In the genomic region with DNA sequence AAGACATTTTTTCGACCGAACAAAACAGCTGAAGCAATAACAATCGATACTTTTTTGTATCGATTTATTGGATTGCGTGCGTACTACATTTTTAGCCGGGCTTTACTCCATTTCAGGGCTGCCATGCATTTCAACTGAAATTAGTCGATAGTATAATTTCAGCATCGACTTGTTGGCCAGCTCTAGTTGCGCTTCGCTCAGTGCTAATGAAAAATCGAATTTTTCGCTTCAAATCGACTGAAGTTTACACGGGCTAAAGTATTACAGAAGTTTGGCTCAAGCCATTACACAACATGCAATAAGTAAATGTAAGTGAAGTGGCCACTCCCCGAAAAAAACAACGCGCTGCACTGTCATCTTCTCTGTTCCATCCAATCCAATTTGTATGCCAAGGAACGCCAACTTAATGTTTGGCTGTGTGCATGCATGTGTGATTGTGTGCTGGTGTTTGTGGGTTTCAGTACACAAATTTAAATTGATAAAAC, we compare ENCODE assay signal across 1 fruit fly cellular context.
TF ChIP-seq lines count a peak whose summit lies in the region.

TSS of gene mRpL47 (minus strand) at position 49 of the 485 bp plus-strand sequence.
TSS of gene CG8176 (plus strand) at position 148 of the 485 bp plus-strand sequence.
TSS of gene Kdm3 (plus strand) at position 148 of the 485 bp plus-strand sequence.

TF ChIP-seq in whole organism, embryonic, 481 proteins besides CTCF, POLR2A, EP300 and RAD21 (continued from another document and continues in another):
- TF ChIP-seq TFAM (GFP tag; optimal IDR thresholded peaks at IDR 0.05; lab: Kevin White, UChicago) (no peak), pb (GFP tag; optimal IDR thresholded peaks at IDR 0.05; lab: Kevin White, UChicago) (peak; percentile 33), CG7928 (GFP tag; optimal IDR thresholded peaks at IDR 0.05; lab: Kevin White, UChicago) (peak; percentile 98), PHDP (tag; optimal IDR thresholded peaks at IDR 0.05; lab: Kevin White, UChicago) (peak; percentile 1), usp (GFP tag; optimal IDR thresholded peaks at IDR 0.05; lab: Kevin White, UChicago) (no peak), CG5245 (GFP tag; optimal IDR thresholded peaks at IDR 0.05; lab: Kevin White, UChicago) (peak; percentile 37), dimm (GFP tag; IDR thresholded peaks at IDR 0.05; lab: Robert Waterston, UW) (no peak), grau (tag; optimal IDR thresholded peaks at IDR 0.05; lab: Kevin White, UChicago) (peak; percentile 63), CG8290 (GFP tag; optimal IDR thresholded peaks at IDR 0.05; lab: Kevin White, UChicago) (no peak), CG8290 (tag; optimal IDR thresholded peaks at IDR 0.05; lab: Kevin White, UChicago) (peak in 1 of 2 experiments; percentile 95), sug (tag; optimal IDR thresholded peaks at IDR 0.05; lab: Kevin White, UChicago) (peak; percentile 74), CG10565 (GFP tag; optimal IDR thresholded peaks at IDR 0.05; lab: Kevin White, UChicago) (no peak), ftz-f1 (GFP tag; optimal IDR thresholded peaks at IDR 0.05; lab: Kevin White, UChicago) (peak; percentile 26), NC2β (GFP tag; optimal IDR thresholded peaks at IDR 0.05; lab: Kevin White, UChicago) (peak; percentile 78), Hand (GFP tag; optimal IDR thresholded peaks at IDR 0.05; lab: Kevin White, UChicago) (no peak), Usf (GFP tag; optimal IDR thresholded peaks at IDR 0.05; lab: Kevin White, UChicago) (peak; percentile 1), ttk (GFP tag; IDR thresholded peaks at IDR 0.05; lab: Robert Waterston, UW) (no peak), Dp (GFP tag; optimal IDR thresholded peaks at IDR 0.05; lab: Kevin White, UChicago) (peak; percentile 69), CG14710 (tag; optimal IDR thresholded peaks at IDR 0.05; lab: Kevin White, UChicago) (peak; percentile 86), CG6654 (GFP tag; optimal IDR thresholded peaks at IDR 0.05; lab: Kevin White, UChicago) (no peak), Dip3 (GFP tag; optimal IDR thresholded peaks at IDR 0.05; lab: Kevin White, UChicago) (peak; percentile 50), sima (GFP tag; optimal IDR thresholded peaks at IDR 0.05; lab: Kevin White, UChicago) (no peak), CG15514 (GFP tag; optimal IDR thresholded peaks at IDR 0.05; lab: Kevin White, UChicago) (peak; percentile 89), mam (GFP tag; optimal IDR thresholded peaks at IDR 0.05; lab: Kevin White, UChicago) (peak; percentile 90), phol (tag; optimal IDR thresholded peaks at IDR 0.05; lab: Kevin White, UChicago) (peak; percentile 87), slou (GFP tag; optimal IDR thresholded peaks at IDR 0.05; lab: Kevin White, UChicago) (peak; percentile 79), maf-S (GFP tag; optimal IDR thresholded peaks at IDR 0.05; lab: Kevin White, UChicago) (peak; percentile 54), zfh2 (GFP tag; optimal IDR thresholded peaks at IDR 0.05; lab: Kevin White, UChicago) (peak; percentile 91), Antp (GFP tag; optimal IDR thresholded peaks at IDR 0.05; lab: Kevin White, UChicago) (peak; percentile 83), pfk (GFP tag; optimal IDR thresholded peaks at IDR 0.05; lab: Kevin White, UChicago) (peak; percentile 26), CG9727 (GFP tag; optimal IDR thresholded peaks at IDR 0.05; lab: Kevin White, UChicago) (peak; percentile 28), kni (GFP tag; optimal IDR thresholded peaks at IDR 0.05; lab: Kevin White, UChicago) (no peak), CG2712 (tag; optimal IDR thresholded peaks at IDR 0.05; lab: Kevin White, UChicago) (peak; percentile 68), chn (GFP tag; optimal IDR thresholded peaks at IDR 0.05; lab: Kevin White, UChicago) (peak; percentile 75), lmd (GFP tag; IDR thresholded peaks at IDR 0.05; lab: Robert Waterston, UW) (no peak), CG11247 (GFP tag; IDR thresholded peaks at IDR 0.05; lab: Robert Waterston, UW) (no peak), CG7987 (GFP tag; optimal IDR thresholded peaks at IDR 0.05; lab: Kevin White, UChicago) (peak; percentile 76), da (GFP tag; optimal IDR thresholded peaks at IDR 0.05; lab: Kevin White, UChicago) (peak; percentile 16), Meics (GFP tag; optimal IDR thresholded peaks at IDR 0.05; lab: Kevin White, UChicago) (peak; percentile 30), exex (tag; optimal IDR thresholded peaks at IDR 0.05; lab: Kevin White, UChicago) (peak; percentile 56), pnt (GFP tag; optimal IDR thresholded peaks at IDR 0.05; lab: Kevin White, UChicago) (peak; percentile 76), bigmax (GFP tag; optimal IDR thresholded peaks at IDR 0.05; lab: Kevin White, UChicago) (no peak), mld (GFP tag; IDR thresholded peaks at IDR 0.05; lab: Robert Waterston, UW; ENCODE audit: partially characterized antibody) (no peak), CG31388 (GFP tag; optimal IDR thresholded peaks at IDR 0.05; lab: Kevin White, UChicago) (no peak), CG10209 (GFP tag; optimal IDR thresholded peaks at IDR 0.05; lab: Kevin White, UChicago) (peak; percentile 15), CG2120 (GFP tag; optimal IDR thresholded peaks at IDR 0.05; lab: Kevin White, UChicago) (peak; percentile 89), CG17385 (GFP tag; optimal IDR thresholded peaks at IDR 0.05; lab: Kevin White, UChicago) (peak; percentile 13), CG11085 (GFP tag; IDR thresholded peaks at IDR 0.05; lab: Robert Waterston, UW) (no peak), gfzf (GFP tag; optimal IDR thresholded peaks at IDR 0.05; lab: Kevin White, UChicago) (peak; percentile 67), vnd (GFP tag; IDR thresholded peaks at IDR 0.05; lab: Robert Waterston, UW; ENCODE audit: partially characterized antibody) (no peak), tna (GFP tag; IDR thresholded peaks at IDR 0.05; lab: Robert Waterston, UW; ENCODE audit: partially characterized antibody) (no peak), luna (GFP tag; optimal IDR thresholded peaks at IDR 0.05; lab: Kevin White, UChicago) (peak; percentile 69), sr (GFP tag; IDR thresholded peaks at IDR 0.05; lab: Robert Waterston, UW) (no peak), Awh (GFP tag; IDR thresholded peaks at IDR 0.05; lab: Robert Waterston, UW) (no peak), crc (GFP tag; optimal IDR thresholded peaks at IDR 0.05; lab: Kevin White, UChicago) (no peak), CG1647 (GFP tag; optimal IDR thresholded peaks at IDR 0.05; lab: Kevin White, UChicago) (peak; percentile 86), CG4360 (GFP tag; IDR thresholded peaks at IDR 0.05; lab: Robert Waterston, UW) (no peak), CG13123 (GFP tag; optimal IDR thresholded peaks at IDR 0.05; lab: Kevin White, UChicago) (peak; percentile 71), CG2199 (GFP tag; IDR thresholded peaks at IDR 0.05; lab: Robert Waterston, UW) (no peak), lola (GFP tag; optimal IDR thresholded peaks at IDR 0.05; lab: Kevin White, UChicago) (peak in 1 of 3 experiments; percentile 19), HLH54F (GFP tag; optimal IDR thresholded peaks at IDR 0.05; lab: Kevin White, UChicago) (peak; percentile 83), btn (GFP tag; optimal IDR thresholded peaks at IDR 0.05; lab: Kevin White, UChicago) (no peak), eyg (GFP tag; optimal IDR thresholded peaks at IDR 0.05; lab: Kevin White, UChicago) (peak; percentile 56), Dek (tag; optimal IDR thresholded peaks at IDR 0.05; lab: Kevin White, UChicago) (peak; percentile 66), CG6813 (GFP tag; optimal IDR thresholded peaks at IDR 0.05; lab: Kevin White, UChicago) (no peak), Bdp1 (GFP tag; optimal IDR thresholded peaks at IDR 0.05; lab: Kevin White, UChicago) (peak; percentile 58), psq (GFP tag; optimal IDR thresholded peaks at IDR 0.05; lab: Kevin White, UChicago) (peak; percentile 28), HHEX (GFP tag; optimal IDR thresholded peaks at IDR 0.05; lab: Kevin White, UChicago) (no peak), sob (GFP tag; IDR thresholded peaks at IDR 0.05; lab: Robert Waterston, UW) (no peak), CG6272 (GFP tag; IDR thresholded peaks at IDR 0.05; lab: Robert Waterston, UW) (peak; percentile 73), CG31365 (tag; optimal IDR thresholded peaks at IDR 0.05; lab: Kevin White, UChicago) (no peak), CG3163 (GFP tag; optimal IDR thresholded peaks at IDR 0.05; lab: Kevin White, UChicago) (peak; percentile 61), Nf-YA (GFP tag; IDR thresholded peaks at IDR 0.05; lab: Robert Waterston, UW) (no peak), Atf-2 (GFP tag; optimal IDR thresholded peaks at IDR 0.05; lab: Kevin White, UChicago) (peak; percentile 61), row (GFP tag; IDR thresholded peaks at IDR 0.05; lab: Robert Waterston, UW) (no peak), dysf (GFP tag; IDR thresholded peaks at IDR 0.05; lab: Robert Waterston, UW) (no peak), Dfd (GFP tag; optimal IDR thresholded peaks at IDR 0.05; lab: Kevin White, UChicago) (no peak), Gug (GFP tag; IDR thresholded peaks at IDR 0.05; lab: Robert Waterston, UW) (peak; percentile 81; the same call in 3 of the 4 replicates), Sin3A (optimal IDR thresholded peaks at IDR 0.05; lab: Kevin White, UChicago) (peak; percentile 96), CG32772 (GFP tag; IDR thresholded peaks at IDR 0.05; lab: Robert Waterston, UW) (no peak), CG17361 (GFP tag; IDR thresholded peaks at IDR 0.05; lab: Robert Waterston, UW) (no peak), scrt (GFP tag; optimal IDR thresholded peaks at IDR 0.05; lab: Kevin White, UChicago) (peak; percentile 42), CG30431 (GFP tag; optimal IDR thresholded peaks at IDR 0.05; lab: Kevin White, UChicago) (peak; percentile 19), p53 (GFP tag; optimal IDR thresholded peaks at IDR 0.05; lab: Kevin White, UChicago) (peak; percentile 74), ham (GFP tag; IDR thresholded peaks at IDR 0.05; lab: Robert Waterston, UW) (no peak), Oli (tag; optimal IDR thresholded peaks at IDR 0.05; lab: Kevin White, UChicago) (no peak), CG12219 (GFP tag; optimal IDR thresholded peaks at IDR 0.05; lab: Kevin White, UChicago) (no peak), bsh (GFP tag; optimal IDR thresholded peaks at IDR 0.05; lab: Kevin White, UChicago) (peak in 1 of 2 experiments; percentile 13), Nf-YC (tag; optimal IDR thresholded peaks at IDR 0.05; lab: Kevin White, UChicago) (peak; percentile 61), CG12155 (GFP tag; optimal IDR thresholded peaks at IDR 0.05; lab: Kevin White, UChicago) (peak; percentile 70), ewg (GFP tag; optimal IDR thresholded peaks at IDR 0.05; lab: Kevin White, UChicago) (peak; percentile 37), vfl (GFP tag; optimal IDR thresholded peaks at IDR 0.05; lab: Kevin White, UChicago) (peak; percentile 79), CG10274 (GFP tag; optimal IDR thresholded peaks at IDR 0.05; lab: Kevin White, UChicago) (no peak), H15 (GFP tag; IDR thresholded peaks at IDR 0.05; lab: Robert Waterston, UW) (no peak), CG18764 (GFP tag; optimal IDR thresholded peaks at IDR 0.05; lab: Kevin White, UChicago) (peak; percentile 55), CG13624 (GFP tag; optimal IDR thresholded peaks at IDR 0.05; lab: Kevin White, UChicago) (peak; percentile 77), Med (GFP tag; lab: Kevin White, UChicago) (peak; percentile 98), ind (GFP tag; optimal IDR thresholded peaks at IDR 0.05; lab: Kevin White, UChicago) (peak; percentile 61), NfI (GFP tag; optimal IDR thresholded peaks at IDR 0.05; lab: Kevin White, UChicago) (peak; percentile 61), fd3F (GFP tag; optimal IDR thresholded peaks at IDR 0.05; lab: Kevin White, UChicago) (no peak), CG1603 (tag; optimal IDR thresholded peaks at IDR 0.05; lab: Kevin White, UChicago) (peak; percentile 94), sens (GFP tag; lab: Kevin White, UChicago) (peak; percentile 93), schlank (tag; optimal IDR thresholded peaks at IDR 0.05; lab: Kevin White, UChicago) (peak; percentile 58), CG8089 (GFP tag; optimal IDR thresholded peaks at IDR 0.05; lab: Kevin White, UChicago) (peak; percentile 37), CG30020 (tag; optimal IDR thresholded peaks at IDR 0.05; lab: Kevin White, UChicago) (peak; percentile 68), Abd-B (GFP tag; optimal IDR thresholded peaks at IDR 0.05; lab: Kevin White, UChicago) (peak; percentile 97), so (GFP tag; IDR thresholded peaks at IDR 0.05; lab: Robert Waterston, UW) (no peak), cg (GFP tag; optimal IDR thresholded peaks at IDR 0.05; lab: Kevin White, UChicago) (peak; percentile 96), lilli (GFP tag; optimal IDR thresholded peaks at IDR 0.05; lab: Kevin White, UChicago) (peak; percentile 85), onecut (GFP tag; IDR thresholded peaks at IDR 0.05; lab: Robert Waterston, UW) (peak; percentile 91), CG8924 (tag; optimal IDR thresholded peaks at IDR 0.05; lab: Kevin White, UChicago) (peak; percentile 71), CG4328 (GFP tag; optimal IDR thresholded peaks at IDR 0.05; lab: Kevin White, UChicago) (no peak), CG3726 (GFP tag; IDR thresholded peaks at IDR 0.05; lab: Robert Waterston, UW) (no peak), mirr (GFP tag; optimal IDR thresholded peaks at IDR 0.05; lab: Kevin White, UChicago) (peak; percentile 55), gro (GFP tag; optimal IDR thresholded peaks at IDR 0.05; lab: Kevin White, UChicago) (peak; percentile 82), CG16863 (GFP tag; optimal IDR thresholded peaks at IDR 0.05; lab: Kevin White, UChicago) (peak; percentile 36), slp2 (GFP tag; optimal IDR thresholded peaks at IDR 0.05; lab: Kevin White, UChicago) (peak; percentile 58), CrebB (tag; optimal IDR thresholded peaks at IDR 0.05; lab: Kevin White, UChicago) (peak; percentile 47), CG11695 (GFP tag; IDR thresholded peaks at IDR 0.05; lab: Robert Waterston, UW) (no peak), pita (GFP tag; optimal IDR thresholded peaks at IDR 0.05; lab: Kevin White, UChicago) (peak; percentile 93), twi (tag; optimal IDR thresholded peaks at IDR 0.05; lab: Kevin White, UChicago) (peak; percentile 28), tio (GFP tag; optimal IDR thresholded peaks at IDR 0.05; lab: Kevin White, UChicago) (no peak), Dll (GFP tag; IDR thresholded peaks at IDR 0.05; lab: Robert Waterston, UW; ENCODE audit: partially characterized antibody) (no peak), inv (GFP tag; IDR thresholded peaks at IDR 0.05; lab: Robert Waterston, UW; ENCODE audit: partially characterized antibody) (no peak), en (GFP tag; optimal IDR thresholded peaks at IDR 0.05; lab: Kevin White, UChicago) (peak; percentile 20), CG1792 (GFP tag; optimal IDR thresholded peaks at IDR 0.05; lab: Kevin White, UChicago) (peak; percentile 74), Myb (GFP tag; optimal IDR thresholded peaks at IDR 0.05; lab: Kevin White, UChicago) (peak; percentile 85), CG7745 (tag; optimal IDR thresholded peaks at IDR 0.05; lab: Kevin White, UChicago) (peak; percentile 55)
